Fruit fly (Drosophila melanogaster) S2 (cell line): Measurements from ENCODE around the gene CG3568.

Source experiments
- CG8478 ChIP-seq: fragments of >200 bp; optimal IDR thresholded peaks from 2 replicates; lab custom pipeline; 2018
- CTCF ChIP-seq, 2 experiments: fragments of >200 bp; optimal IDR thresholded peaks; 2 replicates each; lab custom pipeline; 2018

- no peak for TF ChIP-seq CTCF (optimal IDR thresholded peaks at IDR 0.05; lab: Kevin White, UChicago)
- no peak for TF ChIP-seq CG8478 (lab: Kevin White, UChicago)
Measured at dm6 chrX:4557772-4558171, 15.3 kb downstream of the CG3568 start, which contains the start of gene CG3546.
